Fruit fly (Drosophila melanogaster) whole organism, embryonic: ENCODE data around the gene Eip63E.

Experiments used
- CG10431 ChIP-seq: fragments of 200-800 bp; sonication (Bioruptor generic); optimal IDR thresholded peaks from 3 replicates; lab custom pipeline; 2018; ENCODE audit warnings: missing biosample characterization, mild to moderate bottlenecking, missing genetic modification characterization
- CG10543 ChIP-seq: fragments of 200-800 bp; sonication (Bioruptor generic); optimal IDR thresholded peaks from 3 replicates; lab custom pipeline; 2017; ENCODE audit warnings: missing biosample characterization, mild to moderate bottlenecking, missing genetic modification characterization, moderate library complexity
- CG11456 ChIP-seq: fragments of 200-800 bp; sonication (Bioruptor generic); IDR thresholded peaks from 3 replicates; pipeline ENCODE4 v1.3.6; 2022; ENCODE audit warnings: missing biosample characterization, missing genetic modification characterization
- CG12769 ChIP-seq: fragments of 200-800 bp; sonication (Bioruptor generic); optimal IDR thresholded peaks from 2 replicates; lab custom pipeline; 2019; ENCODE audit warnings: missing biosample characterization, mild to moderate bottlenecking, missing genetic modification characterization, moderate library complexity
- CG13894 ChIP-seq: fragments of 200-800 bp; sonication (Bioruptor generic); optimal IDR thresholded peaks from 3 replicates; lab custom pipeline; 2018; ENCODE audit warnings: missing biosample characterization, mild to moderate bottlenecking, missing genetic modification characterization, moderate library complexity
- CG14860 ChIP-seq: fragments of 200-800 bp; sonication (Bioruptor generic); IDR thresholded peaks from 3 replicates; pipeline ENCODE4 v1.3.6; 2022; ENCODE audit warnings: missing biosample characterization, missing genetic modification characterization; ENCODE audit not compliant: partially characterized antibody
- CG15073 ChIP-seq: fragments of 200-800 bp; sonication (Bioruptor generic); optimal IDR thresholded peaks from 2 replicates; lab custom pipeline; 2016; ENCODE audit warnings: missing biosample characterization, missing genetic modification characterization
- CG15269 ChIP-seq: fragments of 200-800 bp; sonication (Bioruptor generic); optimal IDR thresholded peaks from 2 replicates; lab custom pipeline; 2018; ENCODE audit warnings: missing biosample characterization, mild to moderate bottlenecking, missing genetic modification characterization, moderate library complexity
- CG15514 ChIP-seq: fragments of 200-800 bp; sonication (Bioruptor generic); optimal IDR thresholded peaks from 3 replicates; lab custom pipeline; 2017; ENCODE audit warnings: missing biosample characterization, missing genetic modification characterization, mild to moderate bottlenecking, moderate library complexity, missing genetic modification reagents
- CG15601 ChIP-seq: fragments of 200-800 bp; sonication (Bioruptor generic); optimal IDR thresholded peaks from 3 replicates; lab custom pipeline; 2019; ENCODE audit warnings: missing biosample characterization, mild to moderate bottlenecking, missing genetic modification characterization, moderate library complexity
- CG17385 ChIP-seq: fragments of 200-800 bp; sonication (Bioruptor generic); optimal IDR thresholded peaks from 3 replicates; lab custom pipeline; 2018; ENCODE audit warnings: missing biosample characterization, mild to moderate bottlenecking, missing genetic modification characterization
- CG2202 ChIP-seq: fragments of 200-800 bp; sonication (Bioruptor generic); optimal IDR thresholded peaks from 2 replicates; lab custom pipeline; 2018; ENCODE audit warnings: missing biosample characterization, mild to moderate bottlenecking, missing genetic modification characterization
- CG42726 ChIP-seq: fragments of 200-800 bp; sonication (Bioruptor generic); IDR thresholded peaks from 2 replicates; pipeline ENCODE4 v1.3.6; 2022; ENCODE audit warnings: missing biosample characterization, missing genetic modification characterization; ENCODE audit not compliant: partially characterized antibody
- CG6791 ChIP-seq: fragments of 200-800 bp; sonication (Bioruptor generic); IDR thresholded peaks from 3 replicates; pipeline ENCODE4 v1.3.6; 2022; ENCODE audit warnings: missing biosample characterization, missing genetic modification characterization; ENCODE audit not compliant: partially characterized antibody
- CTCF ChIP-seq: fragments of 200-800 bp; sonication (Bioruptor generic); optimal IDR thresholded peaks from 2 replicates; lab custom pipeline; 2017; ENCODE audit warnings: missing biosample characterization, mild to moderate bottlenecking, missing genetic modification characterization, moderate library complexity
- CrebB ChIP-seq: fragments of 200-800 bp; sonication (Bioruptor generic); optimal IDR thresholded peaks from 3 replicates; lab custom pipeline; 2018; ENCODE audit warnings: missing biosample characterization, mild to moderate bottlenecking, missing genetic modification characterization
- Drgx ChIP-seq: fragments of 200-800 bp; sonication (Bioruptor generic); IDR thresholded peaks from 2 replicates; pipeline ENCODE4 v1.3.6; 2022; ENCODE audit warnings: missing biosample characterization, missing genetic modification characterization
- H15 ChIP-seq: fragments of 200-800 bp; sonication (Bioruptor generic); IDR thresholded peaks from 3 replicates; pipeline ENCODE4 v1.3.6; 2022; ENCODE audit warnings: missing biosample characterization, missing genetic modification characterization
- HLH3B ChIP-seq: fragments of 200-800 bp; sonication (Bioruptor generic); IDR thresholded peaks from 2 replicates; pipeline ENCODE4 v1.3.6; 2022; ENCODE audit warnings: missing biosample characterization, missing genetic modification characterization
- Med ChIP-seq: fragments of 200-800 bp; sonication (Bioruptor generic); peaks from one replicate; lab custom pipeline; 2016; ENCODE audit warnings: missing biosample characterization, missing genetic modification characterization, mild to moderate bottlenecking, inconsistent platforms, moderate library complexity
- PHDP ChIP-seq: fragments of 200-800 bp; sonication (Bioruptor generic); optimal IDR thresholded peaks from 3 replicates; lab custom pipeline; 2018; ENCODE audit warnings: missing biosample characterization, mild to moderate bottlenecking, missing genetic modification characterization, moderate library complexity
- Rfx ChIP-seq: fragments of 200-800 bp; sonication (Bioruptor generic); IDR thresholded peaks from 2 replicates; pipeline ENCODE4 v1.3.6; 2022; ENCODE audit warnings: missing biosample characterization, missing genetic modification characterization
- Trl ChIP-seq, 3 experiments: fragments of >200 bp in 2 of 3; fragments of 200-800 bp in 1 of 3; sonication (Bioruptor generic) in 1 of 3; optimal IDR thresholded peaks; 2 replicates in 1 of 3; 3 replicates in 2 of 3; lab custom pipeline; 2016 to 2017; ENCODE audit warnings: missing biosample characterization in 1 of 3, missing genetic modification characterization in 1 of 3
- chinmo ChIP-seq: fragments of 200-800 bp; sonication (Bioruptor generic); IDR thresholded peaks from 4 replicates; pipeline ENCODE4 v1.3.6; 2022; ENCODE audit warnings: missing biosample characterization, missing genetic modification characterization; ENCODE audit not compliant: partially characterized antibody
- dysf ChIP-seq: fragments of 200-800 bp; sonication (Bioruptor generic); IDR thresholded peaks from 3 replicates; pipeline ENCODE4 v1.3.6; 2022; ENCODE audit warnings: missing biosample characterization, missing genetic modification characterization
- ftz-f1 ChIP-seq: fragments of 200-800 bp; sonication (Bioruptor generic); optimal IDR thresholded peaks from 2 replicates; lab custom pipeline; 2016; ENCODE audit warnings: missing biosample characterization, missing genetic modification characterization
- gem ChIP-seq: fragments of 200-800 bp; sonication (Bioruptor generic); optimal IDR thresholded peaks from 2 replicates; lab custom pipeline; 2019; ENCODE audit warnings: missing biosample characterization, mild to moderate bottlenecking, missing genetic modification characterization, moderate library complexity
- grau ChIP-seq: fragments of 200-800 bp; optimal IDR thresholded peaks from 3 replicates; lab custom pipeline; 2019; ENCODE audit warnings: missing biosample characterization, mild to moderate bottlenecking, missing genetic modification characterization, moderate library complexity
- maf-S ChIP-seq: fragments of 200-800 bp; sonication (Bioruptor generic); optimal IDR thresholded peaks from 2 replicates; lab custom pipeline; 2016; ENCODE audit warnings: missing biosample characterization, missing genetic modification characterization
- otp ChIP-seq: fragments of 200-800 bp; sonication (Bioruptor generic); IDR thresholded peaks from 3 replicates; pipeline ENCODE4, ENCODE4 v1.3.6; 2022; ENCODE audit warnings: missing biosample characterization, missing genetic modification characterization
- psq ChIP-seq: fragments of 200-800 bp; sonication (Bioruptor generic); optimal IDR thresholded peaks from 2 replicates; lab custom pipeline; 2017; ENCODE audit warnings: missing biosample characterization, missing genetic modification characterization
- row ChIP-seq: fragments of 200-800 bp; sonication (Bioruptor generic); IDR thresholded peaks from 3 replicates; pipeline ENCODE4 v1.3.6; 2022; ENCODE audit warnings: missing biosample characterization, missing genetic modification characterization

Eip63E gene

dm6 chr3L:3596346-3596745 is 80.8 kb downstream of the Eip63E start:
- TF ChIP-seq CG14860 (GFP tag; lab: Robert Waterston, UW) (no peak), CTCF (GFP tag; lab: Kevin White, UChicago) (peak; percentile 77)

dm6 chr3L:3606986-3607385 is 91.4 kb downstream of the Eip63E start:
- TF ChIP-seq grau (tag; lab: Kevin White, UChicago) (peak; percentile 43), row (GFP tag; lab: Robert Waterston, UW) (peak; percentile 29; the same call in 1 of the 3 replicates), Med (peak; percentile 63), CG11456 (GFP tag; lab: Robert Waterston, UW) (0 out of 3 replicates have a peak, but pooled peaks have one; percentile 32), psq (GFP tag; lab: Kevin White, UChicago) (no peak), HLH3B (GFP tag; lab: Robert Waterston, UW) (0 out of 2 replicates have a peak, but pooled peaks have one; percentile 20), CG12769 (tag; lab: Kevin White, UChicago) (no peak)

- TF ChIP-seq CG12769 (tag; lab: Kevin White, UChicago) (peak; percentile 48), CG42726 (GFP tag; lab: Robert Waterston, UW) (0 out of 2 replicates have a peak, but pooled peaks have one; percentile 15), CG15514 (GFP tag; lab: Kevin White, UChicago) (peak; percentile 5), Drgx (0 out of 2 replicates have a peak, but pooled peaks have one; percentile 9), CG15073 (GFP tag; lab: Kevin White, UChicago) (no peak), CG10543 (GFP tag; lab: Kevin White, UChicago) (peak; percentile 2), CrebB (tag; lab: Kevin White, UChicago) (no peak), CG13894 (tag; lab: Kevin White, UChicago) (peak; percentile 37), CG15269 (tag; lab: Kevin White, UChicago) (no peak), Trl (optimal IDR thresholded peaks at IDR 0.05; lab: Kevin White, UChicago) (peak in 1 of 2 experiments; percentile 15), Trl (GFP tag; optimal IDR thresholded peaks at IDR 0.05; lab: Kevin White, UChicago) (no peak), CG15601 (tag; lab: Kevin White, UChicago) (no peak), H15 (GFP tag; lab: Robert Waterston, UW) (no peak), otp (GFP tag; lab: Robert Waterston, UW) (0 out of 3 replicates have a peak, but pooled peaks have one; percentile 11)
Observed at dm6 chr3L:3611892-3612291, 96.3 kb downstream of the Eip63E start, which contains the start of gene CG10359. TSS of gene CG10359 (plus strand) at chr3L:3612192.

- TF ChIP-seq Rfx (peak; percentile 41; the same call in 1 of the 2 replicates), dysf (GFP tag; lab: Robert Waterston, UW) (0 out of 3 replicates have a peak, but pooled peaks have one; percentile 21), CG10431 (GFP tag; lab: Kevin White, UChicago) (no peak), Drgx (0 out of 2 replicates have a peak, but pooled peaks have one; percentile 13), maf-S (no peak), CG17385 (GFP tag; lab: Kevin White, UChicago) (no peak), Med (peak; percentile 41), grau (tag; lab: Kevin White, UChicago) (peak; percentile 46), ftz-f1 (peak; percentile 38), CG2202 (tag; lab: Kevin White, UChicago) (no peak), chinmo (GFP tag; lab: Robert Waterston, UW) (0 out of 4 replicates have a peak, but pooled peaks have one; percentile 81), CG6791 (GFP tag; lab: Robert Waterston, UW) (0 out of 3 replicates have a peak, but pooled peaks have one; percentile 32), gem (tag; lab: Kevin White, UChicago) (peak; percentile 7), CG15269 (tag; lab: Kevin White, UChicago) (peak; percentile 2), CG12769 (tag; lab: Kevin White, UChicago) (peak; percentile 7), PHDP (tag; lab: Kevin White, UChicago) (no peak)
Observed at dm6 chr3L:3612582-3613285, 97.2 kb downstream of the Eip63E start.
